Worm (Caenorhabditis elegans) whole organism, L1 larva: ENCODE results near the gene R144.10.

Experiments used
- alr-1 ChIP-seq: fragments of 200-800 bp; sonication (Bioruptor generic); optimal IDR thresholded peaks from 2 replicates; lab custom pipeline; 2018; ENCODE audit warnings: borderline replicate concordance, mild to moderate bottlenecking, missing genetic modification characterization, missing compliant biosample characterization
- aly-2 ChIP-seq: fragments of 150-350 bp; optimal IDR thresholded peaks from 2 replicates; lab custom pipeline; 2014; ENCODE audit warnings: missing biosample characterization, missing genetic modification characterization
- egl-27 ChIP-seq, 2 experiments: fragments of 150-350 bp in 1 of 2; sonication (generic microtip); optimal IDR thresholded peaks; 3 replicates each; lab custom pipeline; 2017 to 2018; ENCODE audit warnings: missing biosample characterization in 2 of 2, missing genetic modification characterization in 2 of 2, missing genetic modification reagents in 2 of 2
- fos-1 ChIP-seq: fragments of 150-350 bp; optimal IDR thresholded peaks from 2 replicates; lab custom pipeline; 2014; ENCODE audit warnings: missing biosample characterization, missing genetic modification characterization
- lsy-2 ChIP-seq, 2 experiments: fragments of 150-350 bp; optimal IDR thresholded peaks; 2 replicates each; lab custom pipeline; 2014; ENCODE audit warnings: missing biosample characterization in 2 of 2, missing genetic modification characterization in 2 of 2
- nhr-76 ChIP-seq: sonication (generic microtip); optimal IDR thresholded peaks from 2 replicates; lab custom pipeline; 2017; ENCODE audit warnings: missing biosample characterization, missing genetic modification characterization
- pag-3 ChIP-seq: sonication (generic microtip); optimal IDR thresholded peaks from 2 replicates; lab custom pipeline; 2017; ENCODE audit warnings: missing genetic modification characterization, mild to moderate bottlenecking, missing compliant biosample characterization, antibody characterized with exemption, borderline replicate concordance; ENCODE audit not compliant: insufficient read depth
- skn-1 ChIP-seq: fragments of 150-350 bp; optimal IDR thresholded peaks from 2 replicates; lab custom pipeline; 2014; ENCODE audit warnings: missing biosample characterization, missing genetic modification characterization

DNA sequence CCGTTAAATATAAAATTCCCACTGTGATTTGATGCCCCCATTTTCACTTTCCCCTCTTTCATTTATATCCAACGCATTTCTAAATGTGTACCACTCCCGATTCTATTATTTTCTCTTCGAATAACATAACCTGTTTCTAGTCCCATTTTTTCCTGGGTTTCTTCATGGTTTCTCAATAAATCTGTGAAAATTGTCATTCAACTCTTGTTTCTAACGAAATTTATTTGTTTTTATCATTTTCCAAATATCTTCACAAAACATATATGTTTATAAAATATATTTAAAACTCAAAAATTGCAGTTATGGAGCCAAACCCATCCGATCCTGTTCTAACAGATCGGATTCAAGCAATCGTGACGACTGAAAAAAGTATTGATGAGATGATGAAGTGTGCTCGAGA lies 18.8 kb upstream of the R144.10 start, which contains the start of gene mdt-11:
- no peak for TF ChIP-seq lsy-2 (tag; optimal IDR thresholded peaks at IDR 0.05; lab: Kevin White, UChicago)
- no peak for TF ChIP-seq skn-1 (tag; lab: Kevin White, UChicago)
- TF ChIP-seq pag-3 (tag; lab: Kevin White, UChicago), result no peak
- no peak for TF ChIP-seq nhr-76 (tag; lab: Kevin White, UChicago)
- TF ChIP-seq fos-1 (tag; lab: Kevin White, UChicago), result no peak
- no peak for TF ChIP-seq egl-27 (tag; optimal IDR thresholded peaks at IDR 0.05; lab: Kevin White, UChicago)
- TF ChIP-seq alr-1 (tag; lab: Kevin White, UChicago), result no peak
- no peak for TF ChIP-seq aly-2 (tag; lab: Kevin White, UChicago)
